Worm (Caenorhabditis elegans) whole organism, L1 larva: Measurements from ENCODE around the gene sri-26.

Experiments used
- mdl-1 ChIP-seq, 2 experiments: fragments of 150-350 bp; optimal IDR thresholded peaks; 2 replicates each; lab custom pipeline; 2014 to 2017; ENCODE audit warnings: missing biosample characterization in 2 of 2, missing genetic modification characterization in 2 of 2, inconsistent platforms in 1 of 2
- nhr-76 ChIP-seq: sonication (generic microtip); optimal IDR thresholded peaks from 2 replicates; lab custom pipeline; 2017; ENCODE audit warnings: missing biosample characterization, missing genetic modification characterization
- nhr-77 ChIP-seq: fragments of 150-350 bp; optimal IDR thresholded peaks from 2 replicates; lab custom pipeline; 2014; ENCODE audit warnings: missing biosample characterization, missing genetic modification characterization
- unc-62 ChIP-seq: fragments of 150-350 bp; optimal IDR thresholded peaks from 2 replicates; lab custom pipeline; 2014; ENCODE audit warnings: missing biosample characterization, missing genetic modification reagents, missing genetic modification characterization

DNA sequence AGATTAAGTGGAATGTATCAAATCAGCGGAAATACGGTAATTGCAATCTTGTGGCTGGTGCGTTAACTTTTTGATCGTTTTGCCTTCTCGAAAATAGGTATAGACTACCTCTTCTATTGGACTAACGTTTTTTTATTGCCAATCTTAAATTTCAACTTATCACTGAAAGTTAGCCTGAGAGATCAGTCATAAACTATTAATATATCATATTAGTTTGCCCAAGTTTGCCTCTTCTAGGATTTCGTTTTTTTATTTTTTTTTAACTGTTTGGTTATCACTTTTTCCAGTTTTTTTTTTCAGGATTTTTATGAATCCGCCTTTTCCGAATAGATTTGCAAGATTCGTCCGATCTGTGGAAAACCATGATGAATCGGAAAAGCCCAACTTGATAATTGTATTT is 29.2 kb downstream of the sri-26 start, which contains the start of gene kin-30:
- TF ChIP-seq mdl-1 (tag; optimal IDR thresholded peaks at IDR 0.05; lab: Kevin White, UChicago) = no peak
- TF ChIP-seq nhr-76 (tag; lab: Kevin White, UChicago) = no peak
- no peak for TF ChIP-seq nhr-77 (tag; lab: Kevin White, UChicago)
- no peak for TF ChIP-seq unc-62 (GFP tag; lab: Kevin White, UChicago)
